Worm (Caenorhabditis elegans): ENCODE measurements around the gene dct-13.
"Not testable (repeated sequence)": the region's sequence is repeated elsewhere in the genome, so short reads cannot be mapped to it uniquely, and the experiment has no call there.

ce11 chrIV:17064937-17065336 lies 40.0 kb upstream of the dct-13 start, which contains the start of gene Y116A8C.465:
- not testable (repeated sequence) for TF ChIP-seq W03F9.2, dao-5 (tag; optimal IDR thresholded peaks at IDR 0.05)

Data from whole organism, L4/young adult.